Fruit fly (Drosophila melanogaster) whole organism, pupa: ENCODE data around the gene CG5810.

ENCODE experiments used
- CG12605 ChIP-seq: fragments of 200-800 bp; sonication (Bioruptor generic); IDR thresholded peaks from 2 replicates; pipeline ENCODE4 v1.3.6; 2022; ENCODE audit warnings: missing biosample characterization, missing genetic modification characterization
- CG13204 ChIP-seq: fragments of 200-800 bp; sonication (Bioruptor generic); optimal IDR thresholded peaks from 2 replicates; lab custom pipeline; 2018; ENCODE audit warnings: missing biosample characterization, mild to moderate bottlenecking, missing genetic modification characterization, moderate library complexity
- CG14655 ChIP-seq: fragments of 200-800 bp; sonication (Bioruptor generic); optimal IDR thresholded peaks from 3 replicates; lab custom pipeline; 2017; ENCODE audit warnings: mild to moderate bottlenecking, missing biosample characterization, missing genetic modification reagents, missing genetic modification characterization
- CG17806 ChIP-seq: fragments of 200-800 bp; sonication (Bioruptor generic); optimal IDR thresholded peaks from 2 replicates; lab custom pipeline; 2018; ENCODE audit warnings: missing biosample characterization, mild to moderate bottlenecking, missing genetic modification characterization, moderate library complexity
- CG32121 ChIP-seq: fragments of 200-800 bp; sonication (Bioruptor generic); IDR thresholded peaks from 2 replicates; pipeline ENCODE4 v1.3.6; 2022; ENCODE audit warnings: missing biosample characterization, missing genetic modification characterization
- CG4496 ChIP-seq: fragments of 200-800 bp; sonication (Bioruptor generic); IDR thresholded peaks from 3 replicates; pipeline ENCODE4 v1.3.6; 2022; ENCODE audit warnings: missing biosample characterization, missing genetic modification characterization
- CG8159 ChIP-seq: fragments of 200-800 bp; sonication (Bioruptor generic); optimal IDR thresholded peaks from 3 replicates; lab custom pipeline; 2018; ENCODE audit warnings: missing biosample characterization, mild to moderate bottlenecking, missing genetic modification characterization, moderate library complexity
- CG9948 ChIP-seq: fragments of 200-800 bp; sonication (Bioruptor generic); optimal IDR thresholded peaks from 2 replicates; lab custom pipeline; 2018; ENCODE audit warnings: missing biosample characterization, mild to moderate bottlenecking, missing genetic modification characterization, moderate library complexity
- Ets98B ChIP-seq: fragments of 200-800 bp; sonication (Bioruptor generic); IDR thresholded peaks from 2 replicates; pipeline ENCODE4 v1.3.6; 2022; ENCODE audit warnings: missing biosample characterization, missing genetic modification characterization
- Pif1B ChIP-seq: fragments of 200-800 bp; sonication (Bioruptor generic); optimal IDR thresholded peaks from 3 replicates; lab custom pipeline; 2016; ENCODE audit warnings: missing biosample characterization, missing genetic modification characterization
- Snoo ChIP-seq: fragments of 200-800 bp; sonication (Bioruptor generic); optimal IDR thresholded peaks from 3 replicates; lab custom pipeline; 2017; ENCODE audit warnings: missing biosample characterization, mild to moderate bottlenecking, missing genetic modification characterization, inconsistent platforms
- gl ChIP-seq: fragments of 200-800 bp; sonication (Bioruptor generic); optimal IDR thresholded peaks from 2 replicates; lab custom pipeline; 2018; ENCODE audit warnings: missing biosample characterization, mild to moderate bottlenecking, missing genetic modification characterization
- rn ChIP-seq: fragments of 200-800 bp; sonication (Bioruptor generic); IDR thresholded peaks from 2 replicates; pipeline ENCODE4 v1.3.6; 2022; ENCODE audit warnings: missing biosample characterization, missing genetic modification characterization

DNA sequence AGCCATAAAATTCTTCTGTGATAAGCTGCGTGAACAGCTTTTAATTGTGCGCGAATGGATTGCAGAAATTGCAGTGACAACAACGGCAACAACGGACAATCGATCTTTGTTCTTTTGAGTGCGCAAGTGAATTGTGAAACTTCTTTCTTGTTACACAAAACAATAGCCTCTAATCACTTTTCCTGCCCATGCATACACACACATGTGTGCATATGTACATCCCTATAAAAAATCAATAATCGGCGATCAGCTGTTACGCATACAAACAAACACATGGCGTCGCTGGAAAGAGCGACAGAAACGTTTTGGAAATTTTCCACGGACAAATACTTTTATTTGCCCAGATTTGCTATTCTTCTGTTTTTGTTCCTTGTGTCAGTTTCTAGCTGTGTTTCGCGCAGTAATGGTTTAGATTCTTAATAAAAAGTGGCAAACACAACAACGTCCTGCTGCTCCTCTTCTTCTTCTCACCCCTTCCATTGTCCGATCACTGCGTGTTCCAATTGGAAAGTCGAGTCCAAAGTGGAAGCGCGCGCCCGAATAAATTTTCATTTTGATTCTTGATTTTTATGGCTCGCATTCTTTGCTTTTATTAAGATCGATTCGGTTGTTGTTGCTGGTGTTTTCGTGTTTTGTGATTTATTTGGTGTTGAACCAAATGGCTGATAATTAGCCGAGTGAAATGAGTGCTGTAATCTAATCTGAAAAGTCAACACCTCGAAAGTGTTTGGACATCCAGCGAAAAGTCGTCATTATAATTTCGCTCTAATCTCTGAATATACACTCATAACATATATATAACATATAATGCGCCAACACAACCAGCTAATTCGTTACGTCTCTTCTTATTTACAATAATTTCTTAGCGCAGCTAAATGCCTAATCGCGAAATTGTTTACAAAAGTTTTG, 6.8 kb upstream of the CG5810 start:
- TF ChIP-seq gl (no peak), CG32121 (GFP tag; lab: Robert Waterston, UW) (no peak), CG17806 (tag; lab: Kevin White, UChicago) (no peak), rn (GFP tag; lab: Robert Waterston, UW) (no peak), CG4496 (GFP tag; lab: Robert Waterston, UW) (no peak), CG13204 (GFP tag; lab: Kevin White, UChicago) (no peak), CG12605 (GFP tag; lab: Robert Waterston, UW) (no peak), Snoo (no peak), Ets98B (GFP tag; lab: Robert Waterston, UW) (no peak), Pif1B (GFP tag; lab: Kevin White, UChicago) (no peak), CG9948 (tag; lab: Kevin White, UChicago) (no peak), CG8159 (tag; lab: Kevin White, UChicago) (no peak), CG14655 (GFP tag; lab: Kevin White, UChicago) (no peak)
